Fruit fly (Drosophila melanogaster) whole organism, embryonic: ENCODE results near the gene gfzf.

Experiments
- Abd-B ChIP-seq: fragments of 200-800 bp; sonication (Bioruptor generic); optimal IDR thresholded peaks from 2 replicates; lab custom pipeline; 2018; ENCODE audit warnings: missing biosample characterization, mild to moderate bottlenecking, missing genetic modification characterization, moderate library complexity
- B-H2 ChIP-seq: fragments of 200-800 bp; sonication (Bioruptor generic); optimal IDR thresholded peaks from 2 replicates; lab custom pipeline; 2018; ENCODE audit warnings: missing biosample characterization, mild to moderate bottlenecking, missing genetic modification characterization
- CG10431 ChIP-seq: fragments of 200-800 bp; sonication (Bioruptor generic); optimal IDR thresholded peaks from 3 replicates; lab custom pipeline; 2018; ENCODE audit warnings: missing biosample characterization, mild to moderate bottlenecking, missing genetic modification characterization
- CG10462 ChIP-seq: fragments of 200-800 bp; sonication (Bioruptor generic); optimal IDR thresholded peaks from 2 replicates; lab custom pipeline; 2016; ENCODE audit warnings: missing biosample characterization, missing genetic modification characterization
- CG14050 ChIP-seq: fragments of 200-800 bp; sonication (Bioruptor generic); IDR thresholded peaks from 3 replicates; pipeline ENCODE4 v1.3.6; 2022; ENCODE audit warnings: missing biosample characterization, missing genetic modification characterization
- CG14965 ChIP-seq: fragments of 200-800 bp; sonication (Bioruptor generic); optimal IDR thresholded peaks from 2 replicates; lab custom pipeline; 2016; ENCODE audit warnings: missing biosample characterization, missing genetic modification characterization, borderline replicate concordance
- CG1603 ChIP-seq: fragments of 200-800 bp; sonication (Bioruptor generic); optimal IDR thresholded peaks from 2 replicates; lab custom pipeline; 2019; ENCODE audit warnings: missing biosample characterization, mild to moderate bottlenecking, missing genetic modification characterization, moderate library complexity
- CG1647 ChIP-seq: fragments of 200-800 bp; sonication (Bioruptor generic); optimal IDR thresholded peaks from 3 replicates; lab custom pipeline; 2016; ENCODE audit warnings: missing biosample characterization, missing genetic modification characterization
- CG17186 ChIP-seq: fragments of 200-800 bp; sonication (Bioruptor generic); optimal IDR thresholded peaks from 3 replicates; lab custom pipeline; 2017; ENCODE audit warnings: missing biosample characterization, missing genetic modification reagents, missing genetic modification characterization
- CG17359 ChIP-seq: fragments of 200-800 bp; sonication (Bioruptor generic); optimal IDR thresholded peaks from 3 replicates; lab custom pipeline; 2018; ENCODE audit warnings: missing biosample characterization, mild to moderate bottlenecking, missing genetic modification characterization, moderate library complexity
- CG30431 ChIP-seq: fragments of 200-800 bp; sonication (Bioruptor generic); optimal IDR thresholded peaks from 2 replicates; lab custom pipeline; 2017; ENCODE audit warnings: missing biosample characterization, missing genetic modification characterization
- CG34422 ChIP-seq: fragments of 200-800 bp; sonication (Bioruptor generic); IDR thresholded peaks from 3 replicates; pipeline ENCODE4 v1.3.6; 2022; ENCODE audit warnings: missing biosample characterization, missing genetic modification characterization
- CG42726 ChIP-seq: fragments of 200-800 bp; sonication (Bioruptor generic); IDR thresholded peaks from 2 replicates; pipeline ENCODE4 v1.3.6; 2022; ENCODE audit warnings: missing biosample characterization, missing genetic modification characterization; ENCODE audit not compliant: partially characterized antibody
- CG4707 ChIP-seq: fragments of 200-800 bp; sonication (Bioruptor generic); optimal IDR thresholded peaks from 2 replicates; lab custom pipeline; 2018; ENCODE audit warnings: missing biosample characterization, mild to moderate bottlenecking, missing genetic modification characterization, moderate library complexity
- CG4730 ChIP-seq: fragments of 200-800 bp; sonication (Bioruptor generic); IDR thresholded peaks from 2 replicates; pipeline ENCODE4 v1.3.6; 2022; ENCODE audit warnings: missing biosample characterization, missing genetic modification characterization
- CG4854 ChIP-seq: fragments of 200-800 bp; sonication (Bioruptor generic); optimal IDR thresholded peaks from 2 replicates; lab custom pipeline; 2016; ENCODE audit warnings: missing biosample characterization, missing genetic modification characterization, inconsistent platforms
- CG6654 ChIP-seq: fragments of 200-800 bp; sonication (Bioruptor generic); optimal IDR thresholded peaks from 2 replicates; lab custom pipeline; 2017; ENCODE audit warnings: missing biosample characterization, mild to moderate bottlenecking, missing genetic modification characterization
- CG7357 ChIP-seq: fragments of 200-800 bp; sonication (Bioruptor generic); IDR thresholded peaks from 3 replicates; pipeline ENCODE4 v1.3.6; 2022; ENCODE audit warnings: missing biosample characterization, missing genetic modification characterization
- CG7556 ChIP-seq: fragments of 200-800 bp; sonication (Bioruptor generic); optimal IDR thresholded peaks from 2 replicates; lab custom pipeline; 2017; ENCODE audit warnings: missing biosample characterization, mild to moderate bottlenecking, missing genetic modification characterization
- CG9932 ChIP-seq: fragments of 200-800 bp; sonication (Bioruptor generic); IDR thresholded peaks from 2 replicates; pipeline ENCODE4 v1.3.6; 2022; ENCODE audit warnings: missing biosample characterization, missing genetic modification characterization
- Camta ChIP-seq: fragments of 200-800 bp; sonication (Bioruptor generic); optimal IDR thresholded peaks from 2 replicates; lab custom pipeline; 2016; ENCODE audit warnings: missing biosample characterization, missing genetic modification characterization
- CrebB ChIP-seq: fragments of 200-800 bp; sonication (Bioruptor generic); optimal IDR thresholded peaks from 3 replicates; lab custom pipeline; 2018; ENCODE audit warnings: missing biosample characterization, mild to moderate bottlenecking, missing genetic modification characterization
- D ChIP-seq, 2 experiments: fragments of 200-800 bp in 1 of 2; fragments of >200 bp in 1 of 2; sonication (Bioruptor generic) in 1 of 2; optimal IDR thresholded peaks; 2 replicates in 1 of 2; 3 replicates in 1 of 2; lab custom pipeline; 2017; ENCODE audit warnings: mild to moderate bottlenecking in 1 of 2, missing biosample characterization in 1 of 2, missing genetic modification characterization in 1 of 2, missing genetic modification reagents in 1 of 2
- Deaf1 ChIP-seq: fragments of 200-800 bp; optimal IDR thresholded peaks from 3 replicates; lab custom pipeline; 2019; ENCODE audit warnings: missing biosample characterization, mild to moderate bottlenecking, missing genetic modification characterization, moderate library complexity
- Dfd ChIP-seq, 2 experiments: fragments of >200 bp; optimal IDR thresholded peaks; 2 replicates each; lab custom pipeline; 2017; ENCODE audit warnings: missing biosample characterization in 2 of 2, missing genetic modification characterization in 2 of 2
- E2f1 ChIP-seq: fragments of 200-800 bp; sonication (Bioruptor generic); IDR thresholded peaks from 2 replicates; pipeline ENCODE4 v1.3.6; 2022; ENCODE audit warnings: missing biosample characterization, missing genetic modification characterization
- Hey ChIP-seq: fragments of 200-800 bp; sonication (Bioruptor generic); optimal IDR thresholded peaks from 3 replicates; lab custom pipeline; 2018; ENCODE audit warnings: missing biosample characterization, mild to moderate bottlenecking, missing genetic modification characterization
- Mad ChIP-seq: fragments of 200-800 bp; sonication (Bioruptor generic); optimal IDR thresholded peaks from 2 replicates; lab custom pipeline; 2016; ENCODE audit warnings: missing biosample characterization, missing genetic modification characterization
- Opbp ChIP-seq: fragments of 200-800 bp; sonication (Bioruptor generic); IDR thresholded peaks from 3 replicates; pipeline ENCODE4 v1.3.6; 2022; ENCODE audit warnings: missing biosample characterization, missing genetic modification characterization; ENCODE audit not compliant: partially characterized antibody
- Optix ChIP-seq: fragments of 200-800 bp; sonication (Bioruptor generic); IDR thresholded peaks from 3 replicates; pipeline ENCODE4 v1.3.6; 2022; ENCODE audit warnings: missing biosample characterization, missing genetic modification characterization
- Sox102F ChIP-seq: fragments of 200-800 bp; sonication (Bioruptor generic); optimal IDR thresholded peaks from 2 replicates; lab custom pipeline; 2018; ENCODE audit warnings: missing biosample characterization, mild to moderate bottlenecking, missing genetic modification characterization, moderate library complexity
- Sry-δ ChIP-seq: fragments of 200-800 bp; sonication (Bioruptor generic); optimal IDR thresholded peaks from 2 replicates; lab custom pipeline; 2016; ENCODE audit warnings: missing biosample characterization, missing genetic modification characterization
- Xbp1 ChIP-seq: fragments of 200-800 bp; sonication (Bioruptor generic); optimal IDR thresholded peaks from 3 replicates; lab custom pipeline; 2016; ENCODE audit warnings: missing biosample characterization, mild to moderate bottlenecking, missing genetic modification characterization
- aop ChIP-seq: fragments of 200-800 bp; sonication (Bioruptor generic); IDR thresholded peaks from 2 replicates; pipeline ENCODE4 v1.3.6; 2022; ENCODE audit warnings: missing biosample characterization, missing genetic modification characterization
- az2 ChIP-seq: fragments of 200-800 bp; sonication (Bioruptor generic); optimal IDR thresholded peaks from 3 replicates; lab custom pipeline; 2016; ENCODE audit warnings: missing biosample characterization, missing genetic modification characterization
- cg ChIP-seq: fragments of 200-800 bp; sonication (Bioruptor generic); optimal IDR thresholded peaks from 3 replicates; lab custom pipeline; 2019; ENCODE audit warnings: missing biosample characterization, mild to moderate bottlenecking, missing genetic modification characterization, moderate library complexity
- crp ChIP-seq, 2 experiments: fragments of 200-800 bp; sonication (Bioruptor generic); optimal IDR thresholded peaks; 2 replicates in 1 of 2; 3 replicates in 1 of 2; lab custom pipeline; 2017; ENCODE audit warnings: missing biosample characterization in 2 of 2, missing genetic modification characterization in 2 of 2, mild to moderate bottlenecking in 1 of 2, moderate library complexity in 1 of 2
- dan ChIP-seq: fragments of 200-800 bp; sonication (Bioruptor generic); IDR thresholded peaks from 2 replicates; pipeline ENCODE4 v1.3.6; 2022; ENCODE audit warnings: missing biosample characterization, missing genetic modification characterization
- fd96Cb ChIP-seq: fragments of 200-800 bp; sonication (Bioruptor generic); optimal IDR thresholded peaks from 2 replicates; lab custom pipeline; 2018; ENCODE audit warnings: missing biosample characterization, mild to moderate bottlenecking, missing genetic modification characterization, moderate library complexity
- gcm2 ChIP-seq: fragments of 200-800 bp; sonication (Bioruptor generic); optimal IDR thresholded peaks from 2 replicates; lab custom pipeline; 2016; ENCODE audit warnings: missing biosample characterization, missing genetic modification characterization
- nmo ChIP-seq: fragments of 200-800 bp; sonication (Bioruptor generic); optimal IDR thresholded peaks from 2 replicates; lab custom pipeline; 2018; ENCODE audit warnings: missing biosample characterization, mild to moderate bottlenecking, missing genetic modification characterization, moderate library complexity
- pzg ChIP-seq: fragments of 200-800 bp; sonication (Bioruptor generic); optimal IDR thresholded peaks from 3 replicates; lab custom pipeline; 2018; ENCODE audit warnings: missing biosample characterization, mild to moderate bottlenecking, missing genetic modification characterization, moderate library complexity
- rib ChIP-seq: fragments of 200-800 bp; sonication (Bioruptor generic); IDR thresholded peaks from 2 replicates; pipeline ENCODE4 v1.3.6; 2022; ENCODE audit warnings: missing biosample characterization, missing genetic modification characterization
- schlank ChIP-seq: fragments of 200-800 bp; sonication (Bioruptor generic); optimal IDR thresholded peaks from 2 replicates; lab custom pipeline; 2018; ENCODE audit warnings: missing biosample characterization, mild to moderate bottlenecking, missing genetic modification characterization
- sim ChIP-seq: fragments of 200-800 bp; sonication (Bioruptor generic); IDR thresholded peaks from 2 replicates; pipeline ENCODE4 v1.3.6; 2022; ENCODE audit warnings: missing biosample characterization, missing genetic modification characterization
- tll ChIP-seq, 2 experiments: fragments of 200-800 bp in 1 of 2; fragments of >200 bp in 1 of 2; sonication (Bioruptor generic) in 1 of 2; optimal IDR thresholded peaks; 2 replicates each; lab custom pipeline; 2017 to 2019; ENCODE audit warnings: missing biosample characterization in 2 of 2, missing genetic modification characterization in 2 of 2, mild to moderate bottlenecking in 1 of 2, moderate library complexity in 1 of 2
- toy ChIP-seq: fragments of 200-800 bp; sonication (Bioruptor generic); IDR thresholded peaks from 2 replicates; pipeline ENCODE4 v1.3.6; 2022; ENCODE audit warnings: missing biosample characterization, missing genetic modification characterization
- unpg ChIP-seq: fragments of 200-800 bp; sonication (Bioruptor generic); optimal IDR thresholded peaks from 3 replicates; lab custom pipeline; 2018; ENCODE audit warnings: missing biosample characterization, mild to moderate bottlenecking, missing genetic modification characterization, moderate library complexity

gfzf gene

dm6 chr3R:7144245-7144904 is 6.4 kb downstream of the gfzf start, which contains the start of the genes CG14610 and CG2656 (continued):
- peak; percentile 14 for TF ChIP-seq CrebB (tag; lab: Kevin White, UChicago)
- TF ChIP-seq CG10431, result no peak
- no peak for TF ChIP-seq tll (GFP tag; optimal IDR thresholded peaks at IDR 0.05; lab: Kevin White, UChicago)
- peak in 1 of 2 experiments; percentile 74 for TF ChIP-seq crp (GFP tag; optimal IDR thresholded peaks at IDR 0.05; lab: Kevin White, UChicago)
- no peak for TF ChIP-seq aop (GFP tag; lab: Robert Waterston, UW)
- peak; percentile 55 for TF ChIP-seq CG10462 (GFP tag; lab: Kevin White, UChicago)
- TF ChIP-seq sim (GFP tag; lab: Robert Waterston, UW), result no peak
- TF ChIP-seq CG1647 (GFP tag; lab: Kevin White, UChicago), result peak; percentile 79
- no peak for TF ChIP-seq Optix (GFP tag; lab: Robert Waterston, UW)
- TF ChIP-seq schlank (tag; lab: Kevin White, UChicago), result peak; percentile 47
- TF ChIP-seq Mad (GFP tag; lab: Kevin White, UChicago), result peak; percentile 88
- TF ChIP-seq gcm2 (GFP tag; lab: Kevin White, UChicago), result peak; percentile 17
- TF ChIP-seq Opbp (GFP tag; lab: Robert Waterston, UW), result peak; percentile 56; the same call in 2 of the 3 replicates
- peak; percentile 39 for TF ChIP-seq Abd-B (GFP tag; lab: Kevin White, UChicago)
- TF ChIP-seq CG9932 (GFP tag; lab: Robert Waterston, UW), result peak; percentile 86
- TF ChIP-seq Sry-δ (GFP tag; lab: Kevin White, UChicago), result peak; percentile 70
- TF ChIP-seq cg (GFP tag; lab: Kevin White, UChicago), result no peak
- TF ChIP-seq CG17186 (GFP tag; lab: Kevin White, UChicago), result peak; percentile 96
- no peak for TF ChIP-seq Hey (tag; lab: Kevin White, UChicago)
- no peak for TF ChIP-seq CG6654 (GFP tag; lab: Kevin White, UChicago)
- TF ChIP-seq CG30431 (GFP tag; lab: Kevin White, UChicago), result peak; percentile 43
- no peak for TF ChIP-seq D (optimal IDR thresholded peaks at IDR 0.05; lab: Kevin White, UChicago)
- TF ChIP-seq D (GFP tag; optimal IDR thresholded peaks at IDR 0.05; lab: Kevin White, UChicago), result peak; percentile 10
- peak; percentile 7; the same call in 1 of the 2 replicates for TF ChIP-seq CG42726 (GFP tag; lab: Robert Waterston, UW)
- TF ChIP-seq nmo (GFP tag; lab: Kevin White, UChicago), result peak; percentile 68
- peak; percentile 93 for TF ChIP-seq Xbp1
- TF ChIP-seq E2f1 (GFP tag; lab: Robert Waterston, UW), result peak; percentile 26; the same call in 1 of the 2 replicates
- TF ChIP-seq Deaf1 (tag; lab: Kevin White, UChicago), result no peak
- TF ChIP-seq Camta (GFP tag; lab: Kevin White, UChicago), result peak; percentile 60
- TF ChIP-seq fd96Cb, result peak; percentile 37
- peak; percentile 66 for TF ChIP-seq CG17359 (tag; lab: Kevin White, UChicago)
- TF ChIP-seq CG14050 (GFP tag; lab: Robert Waterston, UW), result peak; percentile 47; the same call in 2 of the 3 replicates
- TF ChIP-seq CG7357 (GFP tag; lab: Robert Waterston, UW), result no peak
- peak; percentile 54 for TF ChIP-seq unpg (GFP tag; lab: Kevin White, UChicago)
- peak; percentile 19 for TF ChIP-seq CG4707
- peak; percentile 87 for TF ChIP-seq az2 (GFP tag; lab: Kevin White, UChicago)
- peak; percentile 58; the same call in 1 of the 2 replicates for TF ChIP-seq rib
- no peak for TF ChIP-seq CG14965 (GFP tag; lab: Kevin White, UChicago)
- no peak for TF ChIP-seq toy (GFP tag; lab: Robert Waterston, UW)
- TF ChIP-seq B-H2 (GFP tag; lab: Kevin White, UChicago), result peak; percentile 80
- TF ChIP-seq CG7556, result peak; percentile 52
- TF ChIP-seq CG34422, result peak; percentile 36; the same call in 1 of the 3 replicates
- peak; percentile 94 for TF ChIP-seq CG1603 (tag; lab: Kevin White, UChicago)
- TF ChIP-seq dan (GFP tag; lab: Robert Waterston, UW), result no peak
- peak; percentile 93 for TF ChIP-seq pzg (GFP tag; lab: Kevin White, UChicago)
- peak; percentile 62 for TF ChIP-seq CG4854
- TF ChIP-seq Sox102F, result peak; percentile 73
- no peak for TF ChIP-seq Dfd (GFP tag; optimal IDR thresholded peaks at IDR 0.05; lab: Kevin White, UChicago)
- no peak for TF ChIP-seq CG4730
